Worm (Caenorhabditis elegans) whole organism, late embryonic: ENCODE data around the gene mrpl-41.
A peak's percentile ranks its signal among the peaks of the same experiment; 100 is the strongest.

ENCODE experiments used
- C08G9.2 ChIP-seq: sonication (generic microtip); optimal IDR thresholded peaks from 2 replicates; lab custom pipeline; 2016; ENCODE audit warnings: mild to moderate bottlenecking, missing genetic modification characterization, moderate library complexity, missing compliant biosample characterization
- C38D4.7 ChIP-seq: fragments of 200-800 bp; sonication (Bioruptor generic); optimal IDR thresholded peaks from 2 replicates; lab custom pipeline; 2018; ENCODE audit warnings: mild to moderate bottlenecking, missing genetic modification characterization, moderate library complexity, missing compliant biosample characterization
- Y22D7AL.16 ChIP-seq: sonication (generic microtip); optimal IDR thresholded peaks from 2 replicates; lab custom pipeline; 2016; ENCODE audit warnings: missing genetic modification characterization, missing compliant biosample characterization
- ceh-18 ChIP-seq: sonication (generic microtip); optimal IDR thresholded peaks from 2 replicates; lab custom pipeline; 2016; ENCODE audit warnings: missing genetic modification characterization, missing compliant biosample characterization
- ceh-19 ChIP-seq: fragments of 200-800 bp; sonication (Bioruptor generic); optimal IDR thresholded peaks from 2 replicates; lab custom pipeline; 2018; ENCODE audit warnings: mild to moderate bottlenecking, missing genetic modification characterization, missing compliant biosample characterization
- ceh-2 ChIP-seq: sonication (generic microtip); optimal IDR thresholded peaks from 2 replicates; lab custom pipeline; 2016; ENCODE audit warnings: missing genotype, missing genetic modification characterization, missing compliant biosample characterization
- ceh-22 ChIP-seq: sonication (generic microtip); optimal IDR thresholded peaks from 2 replicates; lab custom pipeline; 2017; ENCODE audit warnings: missing biosample characterization, missing genetic modification characterization
- ceh-30 ChIP-seq: fragments of 150-350 bp; optimal IDR thresholded peaks from 2 replicates; lab custom pipeline; 2014; ENCODE audit warnings: missing biosample characterization, missing genetic modification characterization
- ceh-31 ChIP-seq: sonication (generic microtip); optimal IDR thresholded peaks from 2 replicates; lab custom pipeline; 2016; ENCODE audit warnings: missing genetic modification characterization, missing compliant biosample characterization
- ceh-34 ChIP-seq: sonication (generic microtip); optimal IDR thresholded peaks from 2 replicates; lab custom pipeline; 2016; ENCODE audit warnings: mild to moderate bottlenecking, missing genetic modification characterization, missing compliant biosample characterization
- ceh-6 ChIP-seq: fragments of 200-800 bp; sonication (Bioruptor generic); optimal IDR thresholded peaks from 2 replicates; lab custom pipeline; 2018; ENCODE audit warnings: mild to moderate bottlenecking, missing genetic modification characterization, missing compliant biosample characterization
- che-1 ChIP-seq: sonication (generic microtip); optimal IDR thresholded peaks from 2 replicates; lab custom pipeline; 2016; ENCODE audit warnings: mild to moderate bottlenecking, missing genetic modification characterization, missing compliant biosample characterization
- dmd-4 ChIP-seq: sonication (generic microtip); optimal IDR thresholded peaks from 2 replicates; lab custom pipeline; 2016; ENCODE audit warnings: borderline replicate concordance, missing genetic modification characterization, missing compliant biosample characterization
- dve-1 ChIP-seq: sonication (generic microtip); optimal IDR thresholded peaks from 2 replicates; lab custom pipeline; 2017; ENCODE audit warnings: antibody characterized with exemption, mild to moderate bottlenecking, missing genetic modification characterization, missing compliant biosample characterization
- eyg-1 ChIP-seq: sonication (generic microtip); optimal IDR thresholded peaks from 2 replicates; lab custom pipeline; 2016; ENCODE audit warnings: missing genotype, missing genetic modification characterization, missing compliant biosample characterization
- hlh-13 ChIP-seq: fragments of 200-800 bp; sonication (Bioruptor generic); optimal IDR thresholded peaks from 2 replicates; lab custom pipeline; 2018; ENCODE audit warnings: mild to moderate bottlenecking, missing genetic modification characterization, missing compliant biosample characterization
- hlh-15 ChIP-seq: sonication (generic microtip); optimal IDR thresholded peaks from 2 replicates; lab custom pipeline; 2016; ENCODE audit warnings: missing genetic modification characterization, missing compliant biosample characterization
- hlh-30 ChIP-seq: sonication (generic microtip); optimal IDR thresholded peaks from 2 replicates; lab custom pipeline; 2017; ENCODE audit warnings: antibody characterized with exemption, missing genetic modification characterization, missing compliant biosample characterization; ENCODE audit not compliant: insufficient read depth
- hlh-6 ChIP-seq: sonication (generic microtip); optimal IDR thresholded peaks from 2 replicates; lab custom pipeline; 2016; ENCODE audit warnings: missing genotype, missing genetic modification characterization, missing compliant biosample characterization
- hlh-8 ChIP-seq: sonication (generic microtip); optimal IDR thresholded peaks from 2 replicates; lab custom pipeline; 2016; ENCODE audit warnings: missing genotype, missing genetic modification characterization, missing compliant biosample characterization
- lim-6 ChIP-seq: sonication (generic microtip); optimal IDR thresholded peaks from 2 replicates; lab custom pipeline; 2016; ENCODE audit warnings: missing genetic modification characterization, missing compliant biosample characterization
- mec-3 ChIP-seq: sonication (generic microtip); optimal IDR thresholded peaks from 2 replicates; lab custom pipeline; 2016; ENCODE audit warnings: borderline replicate concordance, missing genetic modification characterization, missing compliant biosample characterization
- nfya-1 ChIP-seq: sonication (generic microtip); optimal IDR thresholded peaks from 2 replicates; lab custom pipeline; 2017; ENCODE audit warnings: missing genetic modification characterization, mild to moderate bottlenecking, missing compliant biosample characterization, antibody characterized with exemption, moderate library complexity
- nhr-232 ChIP-seq: sonication (generic microtip); optimal IDR thresholded peaks from 2 replicates; lab custom pipeline; 2016; ENCODE audit warnings: missing genetic modification characterization, missing compliant biosample characterization
- npax-4 ChIP-seq: sonication (generic microtip); optimal IDR thresholded peaks from 2 replicates; lab custom pipeline; 2016; ENCODE audit warnings: missing genetic modification characterization, missing compliant biosample characterization
- odd-2 ChIP-seq: sonication (generic microtip); optimal IDR thresholded peaks from 2 replicates; lab custom pipeline; 2017; ENCODE audit warnings: antibody characterized with exemption, mild to moderate bottlenecking, missing genetic modification characterization, missing compliant biosample characterization
- pat-9 ChIP-seq: fragments of 200-800 bp; sonication (Bioruptor generic); optimal IDR thresholded peaks from 2 replicates; lab custom pipeline; 2018; ENCODE audit warnings: mild to moderate bottlenecking, missing genetic modification characterization, moderate library complexity, missing compliant biosample characterization
- pax-1 ChIP-seq: fragments of 150-350 bp; optimal IDR thresholded peaks from 2 replicates; lab custom pipeline; 2014; ENCODE audit warnings: missing biosample characterization, missing genetic modification characterization
- pros-1 ChIP-seq: fragments of 150-350 bp; optimal IDR thresholded peaks from 2 replicates; lab custom pipeline; 2014; ENCODE audit warnings: missing biosample characterization, missing genetic modification reagents, missing genetic modification characterization
- ref-2 ChIP-seq: sonication (generic microtip); optimal IDR thresholded peaks from 2 replicates; lab custom pipeline; 2016; ENCODE audit warnings: missing genetic modification characterization, missing compliant biosample characterization
- sdc-2 ChIP-seq: sonication (generic microtip); optimal IDR thresholded peaks from 2 replicates; lab custom pipeline; 2016; ENCODE audit warnings: missing genotype, missing genetic modification characterization, missing compliant biosample characterization
- syd-9 ChIP-seq: sonication (generic microtip); optimal IDR thresholded peaks from 2 replicates; lab custom pipeline; 2016; ENCODE audit warnings: mild to moderate bottlenecking, missing genetic modification characterization, moderate library complexity, missing compliant biosample characterization
- tbx-2 ChIP-seq: sonication (generic microtip); optimal IDR thresholded peaks from 2 replicates; lab custom pipeline; 2016; ENCODE audit warnings: missing genetic modification characterization, missing compliant biosample characterization
- unc-42 ChIP-seq: sonication (generic microtip); optimal IDR thresholded peaks from 2 replicates; lab custom pipeline; 2016; ENCODE audit warnings: missing genotype, missing genetic modification characterization, missing compliant biosample characterization
- unc-55 ChIP-seq: sonication (generic microtip); optimal IDR thresholded peaks from 2 replicates; lab custom pipeline; 2017; ENCODE audit warnings: missing biosample characterization, missing genetic modification reagents, missing genetic modification characterization
- unc-86 ChIP-seq: sonication (generic microtip); optimal IDR thresholded peaks from 2 replicates; lab custom pipeline; 2016; ENCODE audit warnings: missing genetic modification characterization, missing compliant biosample characterization

Gene mrpl-41

ce11 chrII:319459-319858 lies 30.7 kb downstream of the mrpl-41 start, which contains the start of gene far-7:
far-7 (plus strand) TSS chrII:319789.
- no peak for TF ChIP-seq ceh-34 (tag; lab: Kevin White, UChicago)
- TF ChIP-seq unc-55 (GFP tag; lab: Kevin White, UChicago), result no peak
- TF ChIP-seq unc-86 (tag; lab: Kevin White, UChicago), result no peak
- no peak for TF ChIP-seq pat-9 (tag; lab: Kevin White, UChicago)
- no peak for TF ChIP-seq ceh-31
- no peak for TF ChIP-seq eyg-1 (tag; lab: Kevin White, UChicago)
- no peak for TF ChIP-seq nfya-1

DNA sequence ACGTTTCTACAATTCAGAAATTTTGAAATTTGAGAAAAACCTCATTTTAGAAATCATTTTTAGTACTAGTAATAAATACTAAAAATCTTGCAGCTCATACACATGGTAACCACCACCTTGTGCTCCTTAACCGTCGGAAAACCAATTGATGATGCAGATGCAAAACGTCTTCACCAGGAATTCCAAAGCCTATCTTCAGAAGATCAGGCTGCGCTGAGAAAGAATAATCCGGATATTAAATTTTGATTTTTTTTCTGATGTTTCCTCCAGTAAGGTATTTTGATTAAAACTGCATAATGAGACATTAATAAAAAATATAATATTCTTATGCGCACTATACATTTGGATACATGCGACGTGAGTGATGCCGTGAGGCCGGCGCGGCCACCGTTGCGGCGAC lies 32.0 kb downstream of the mrpl-41 start:
- TF ChIP-seq mec-3 (no peak), ceh-6 (no peak)

DNA sequence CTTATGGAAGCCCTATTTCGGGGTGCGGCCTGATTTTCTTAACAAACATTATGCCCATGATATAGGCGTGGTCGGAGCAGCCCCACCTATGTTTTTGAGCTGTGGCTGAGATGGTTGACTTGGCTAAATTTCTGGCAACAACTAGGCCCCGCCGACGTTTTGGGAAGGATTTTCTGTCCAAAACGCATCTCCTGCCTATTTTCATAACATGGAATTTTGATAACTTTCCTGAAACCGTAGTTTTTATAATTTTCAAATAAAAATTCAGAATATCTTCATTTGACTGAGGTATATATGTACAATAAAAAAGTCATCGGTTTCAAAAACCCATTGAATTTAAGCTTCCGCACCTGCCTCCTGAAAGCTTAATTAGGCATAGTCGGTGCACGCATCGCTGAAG lies 32.4 kb downstream of the mrpl-41 start:
- TF ChIP-seq che-1 (tag; lab: Kevin White, UChicago) (no peak), npax-4 (tag; lab: Kevin White, UChicago) (no peak), ref-2 (tag; lab: Kevin White, UChicago) (no peak), dmd-4 (tag; lab: Kevin White, UChicago) (no peak), C38D4.7 (GFP tag; lab: Kevin White, UChicago) (no peak), unc-55 (GFP tag; lab: Kevin White, UChicago) (no peak), syd-9 (tag; lab: Kevin White, UChicago) (no peak), sdc-2 (tag; lab: Kevin White, UChicago) (no peak), ceh-18 (tag; lab: Kevin White, UChicago) (no peak), ceh-30 (tag; lab: Kevin White, UChicago) (no peak), ceh-22 (no peak), tbx-2 (tag; lab: Kevin White, UChicago) (no peak), ceh-2 (tag; lab: Kevin White, UChicago) (no peak), pax-1 (tag; lab: Kevin White, UChicago) (no peak), eyg-1 (tag; lab: Kevin White, UChicago) (no peak), ceh-19 (GFP tag; lab: Kevin White, UChicago) (no peak), pros-1 (no peak), pat-9 (tag; lab: Kevin White, UChicago) (no peak), ceh-6 (no peak)

DNA sequence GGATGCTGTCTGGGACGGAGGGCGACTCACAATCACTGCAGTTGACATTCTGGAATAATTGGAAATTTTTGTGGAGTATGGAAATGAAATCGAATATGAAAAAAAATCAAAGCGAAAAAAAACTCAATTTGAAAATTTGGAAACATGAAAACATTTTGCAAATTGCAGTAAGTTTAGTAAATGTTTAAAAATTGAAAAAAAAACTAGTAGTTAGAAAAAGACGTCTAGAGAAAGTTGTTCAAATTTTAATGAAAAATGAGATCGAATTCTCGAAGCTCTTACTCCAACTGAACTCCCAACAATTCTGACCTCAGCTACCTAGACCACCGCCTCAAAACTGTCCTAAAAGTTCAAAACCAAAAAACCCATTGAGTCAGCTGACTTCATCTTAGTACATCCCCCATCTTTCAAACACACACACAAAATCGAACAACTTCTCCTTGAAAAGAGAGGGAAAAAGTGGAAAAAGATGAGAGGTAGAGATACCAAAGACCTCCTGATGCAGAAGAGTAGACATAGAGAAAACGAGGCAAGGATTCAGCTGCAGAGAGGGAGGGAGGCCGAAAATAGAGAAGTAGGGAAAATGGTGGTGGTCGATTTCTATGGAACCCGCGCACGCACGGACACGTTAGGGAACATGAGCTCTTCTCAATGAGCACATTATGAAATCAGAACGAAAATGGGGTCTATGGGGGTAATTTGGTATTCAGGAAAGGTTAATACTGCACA lies 34.5 kb downstream of the mrpl-41 start, which contains the start of gene K01A2.10:
K01A2.10 (minus strand) TSS at position 51 of the 729 bp plus-strand sequence.
- TF ChIP-seq nhr-232 (no peak), ceh-30 (tag; lab: Kevin White, UChicago) (no peak), odd-2 (tag; lab: Kevin White, UChicago) (no peak), pros-1 (no peak), unc-42 (tag; lab: Kevin White, UChicago) (peak; percentile 54), C08G9.2 (tag; lab: Kevin White, UChicago) (no peak), dmd-4 (tag; lab: Kevin White, UChicago) (no peak), hlh-8 (tag; lab: Kevin White, UChicago) (no peak), lim-6 (tag; lab: Kevin White, UChicago) (no peak), hlh-15 (tag; lab: Kevin White, UChicago) (no peak), tbx-2 (tag; lab: Kevin White, UChicago) (peak; percentile 23), dve-1 (tag; lab: Kevin White, UChicago) (no peak), ceh-34 (tag; lab: Kevin White, UChicago) (no peak), hlh-30 (peak; percentile 63), hlh-13 (no peak), ceh-31 (peak; percentile 47), hlh-6 (tag; lab: Kevin White, UChicago) (peak; percentile 21), Y22D7AL.16 (no peak), sdc-2 (tag; lab: Kevin White, UChicago) (peak; percentile 12), ceh-19 (GFP tag; lab: Kevin White, UChicago) (no peak), nfya-1 (peak; percentile 56)
